Fruit fly (Drosophila melanogaster): Measurements from ENCODE around the gene CAH2.

Gene CAH2

DNA sequence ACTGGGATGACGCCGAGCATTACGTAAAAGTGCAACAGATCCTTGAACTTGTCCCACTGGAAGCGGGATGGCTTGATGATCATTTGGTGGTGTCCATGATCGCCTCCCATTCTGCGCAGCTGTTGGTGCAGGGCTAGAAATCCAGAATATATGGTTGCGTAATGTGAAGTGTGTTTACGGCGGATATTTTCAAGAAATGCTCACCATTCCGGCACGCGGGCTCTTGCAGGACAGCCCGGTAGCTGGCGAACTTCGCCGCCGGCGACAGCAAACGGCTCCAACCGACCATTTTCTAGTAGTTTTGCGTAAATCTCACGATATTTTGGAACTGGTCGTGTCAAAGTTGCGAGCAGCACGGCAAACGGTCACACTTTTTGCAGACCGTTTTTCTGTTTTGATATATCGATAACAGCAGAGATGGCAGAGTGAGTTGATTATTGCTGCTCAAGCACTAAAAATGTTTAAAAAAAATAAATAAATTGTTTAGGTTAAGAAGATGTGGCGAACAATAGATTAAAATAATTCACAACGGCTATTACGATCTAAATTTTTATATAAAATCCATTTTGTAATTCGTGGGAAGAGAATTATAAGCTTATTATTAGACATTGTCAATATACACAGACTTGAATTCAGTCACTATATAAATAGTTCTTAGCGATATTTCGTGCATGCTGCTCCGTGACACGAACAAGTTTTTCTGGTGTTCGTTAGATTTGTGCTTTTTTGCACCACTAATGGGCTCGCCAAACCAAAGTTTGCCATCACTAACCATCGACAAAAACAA is 39.1 kb upstream of the CAH2 start, which contains the start of the genes ND-SGDH and RhoGAP68F (continued):
- TF ChIP-seq lov (optimal IDR thresholded peaks at IDR 0.05) (no peak), lov (GFP tag; IDR thresholded peaks at IDR 0.05) (no peak), dan (GFP tag; IDR thresholded peaks at IDR 0.05) (no peak), CG17385 (GFP tag; optimal IDR thresholded peaks at IDR 0.05) (peak; percentile 66), CG5180 (GFP tag; optimal IDR thresholded peaks at IDR 0.05) (no peak), Hr3 (GFP tag; optimal IDR thresholded peaks at IDR 0.05) (peak; percentile 81), CG4854 (GFP tag; optimal IDR thresholded peaks at IDR 0.05) (peak; percentile 54), CG12219 (GFP tag; optimal IDR thresholded peaks at IDR 0.05) (no peak), Atf3 (GFP tag; optimal IDR thresholded peaks at IDR 0.05) (peak; percentile 7), twi (tag; optimal IDR thresholded peaks at IDR 0.05) (peak; percentile 54), CG32532 (GFP tag; IDR thresholded peaks at IDR 0.05) (0 out of 2 replicates have a peak, but pooled peaks have one; percentile 76), CG1647 (GFP tag; optimal IDR thresholded peaks at IDR 0.05) (peak; percentile 45), Hand (GFP tag; optimal IDR thresholded peaks at IDR 0.05) (peak; percentile 8), CG10654 (GFP tag; optimal IDR thresholded peaks at IDR 0.05) (peak; percentile 68), inv (GFP tag; IDR thresholded peaks at IDR 0.05; ENCODE audit: partially characterized antibody) (peak; percentile 97), ase (GFP tag; IDR thresholded peaks at IDR 0.05) (0 out of 3 replicates have a peak, but pooled peaks have one; percentile 37), Sry-β (GFP tag; optimal IDR thresholded peaks at IDR 0.05) (peak; percentile 78), CG16813 (GFP tag; IDR thresholded peaks at IDR 0.05; ENCODE audit: partially characterized antibody) (peak; percentile 95), sqz (GFP tag; optimal IDR thresholded peaks at IDR 0.05) (peak; percentile 55), CG11504 (tag; optimal IDR thresholded peaks at IDR 0.05) (peak; percentile 79), danr (GFP tag; IDR thresholded peaks at IDR 0.05) (peak; percentile 17; the same call in 1 of the 2 replicates), Hr39 (optimal IDR thresholded peaks at IDR 0.05) (no peak), maf-S (GFP tag; optimal IDR thresholded peaks at IDR 0.05) (peak; percentile 68), stc (GFP tag; IDR thresholded peaks at IDR 0.05) (no peak), btn (GFP tag; optimal IDR thresholded peaks at IDR 0.05) (no peak), Fer1 (GFP tag; optimal IDR thresholded peaks at IDR 0.05) (peak; percentile 30), CG9437 (GFP tag; optimal IDR thresholded peaks at IDR 0.05) (peak; percentile 65), Elba2 (GFP tag; optimal IDR thresholded peaks at IDR 0.05) (peak; percentile 35), CG11560 (tag; IDR thresholded peaks at IDR 0.05) (no peak; the same call in 2 of the 3 replicates), BEAF-32 (GFP tag; optimal IDR thresholded peaks at IDR 0.05) (peak; percentile 99), ac (GFP tag; optimal IDR thresholded peaks at IDR 0.05) (no peak), CG7963 (GFP tag; IDR thresholded peaks at IDR 0.05; ENCODE audit: partially characterized antibody) (peak; percentile 70), Oli (tag; optimal IDR thresholded peaks at IDR 0.05) (peak; percentile 55), ATbp (GFP tag; optimal IDR thresholded peaks at IDR 0.05) (no peak), CG11723 (GFP tag; optimal IDR thresholded peaks at IDR 0.05) (peak; percentile 71), PHDP (tag; optimal IDR thresholded peaks at IDR 0.05) (peak; percentile 54), dati (GFP tag; IDR thresholded peaks at IDR 0.05) (no peak), rib (GFP tag; IDR thresholded peaks at IDR 0.05) (peak; percentile 54; the same call in 1 of the 2 replicates), chm (GFP tag; IDR thresholded peaks at IDR 0.05) (no peak), CG31441 (GFP tag; IDR thresholded peaks at IDR 0.05) (peak; percentile 82; the same call in 1 of the 2 replicates), run (tag; optimal IDR thresholded peaks at IDR 0.05) (peak; percentile 17), CG3065 (GFP tag; optimal IDR thresholded peaks at IDR 0.05) (peak; percentile 52), HmgD (GFP tag; optimal IDR thresholded peaks at IDR 0.05) (no peak), CG6765 (GFP tag; optimal IDR thresholded peaks at IDR 0.05) (no peak), repo (GFP tag; optimal IDR thresholded peaks at IDR 0.05) (no peak), phol (tag; optimal IDR thresholded peaks at IDR 0.05) (peak; percentile 83), CG1602 (GFP tag; optimal IDR thresholded peaks at IDR 0.05) (peak; percentile 67), psq (GFP tag; optimal IDR thresholded peaks at IDR 0.05) (peak; percentile 7), D (optimal IDR thresholded peaks at IDR 0.05) (no peak), D (GFP tag; optimal IDR thresholded peaks at IDR 0.05) (peak; percentile 34)
